Fruit fly (Drosophila melanogaster) whole organism, prepupa: ENCODE data around the gene Uros2.

Source experiments
- CG10631 ChIP-seq: fragments of 200-800 bp; sonication (Bioruptor generic); optimal IDR thresholded peaks from 2 replicates; lab custom pipeline; 2016; ENCODE audit warnings: missing biosample characterization, missing genetic modification characterization
- CG11902 ChIP-seq: fragments of 200-800 bp; sonication (Bioruptor generic); optimal IDR thresholded peaks from 3 replicates; lab custom pipeline; 2016; ENCODE audit warnings: missing biosample characterization, missing genetic modification characterization
- CG16779 ChIP-seq: fragments of 200-800 bp; sonication (Bioruptor generic); optimal IDR thresholded peaks from 3 replicates; lab custom pipeline; 2017; ENCODE audit warnings: missing biosample characterization, mild to moderate bottlenecking, missing genetic modification characterization
- CG4318 ChIP-seq: fragments of 200-800 bp; sonication (Bioruptor generic); optimal IDR thresholded peaks from 3 replicates; lab custom pipeline; 2017; ENCODE audit warnings: missing biosample characterization, mild to moderate bottlenecking, missing genetic modification characterization
- CG6854 ChIP-seq: fragments of 200-800 bp; sonication (Bioruptor generic); optimal IDR thresholded peaks from 2 replicates; lab custom pipeline; 2017; ENCODE audit warnings: missing biosample characterization, mild to moderate bottlenecking, missing genetic modification characterization
- CG8119 ChIP-seq: fragments of 200-800 bp; sonication (Bioruptor generic); IDR thresholded peaks from 3 replicates; pipeline ENCODE4 v1.3.6; 2022; ENCODE audit warnings: missing biosample characterization, missing genetic modification characterization
- CG8319 ChIP-seq: fragments of 200-800 bp; sonication (Bioruptor generic); optimal IDR thresholded peaks from 3 replicates; lab custom pipeline; 2016; ENCODE audit warnings: missing biosample characterization, missing genetic modification characterization
- Eip75B ChIP-seq: fragments of 200-800 bp; sonication (Bioruptor generic); optimal IDR thresholded peaks from 3 replicates; lab custom pipeline; 2016; ENCODE audit warnings: missing biosample characterization, missing genetic modification characterization
- Gug ChIP-seq: fragments of 200-800 bp; sonication (Bioruptor generic); IDR thresholded peaks from 2 replicates; pipeline ENCODE4 v1.3.6; 2022; ENCODE audit warnings: missing biosample characterization, missing genetic modification characterization
- Hr38 ChIP-seq: sonication (Bioruptor generic); optimal IDR thresholded peaks from 2 replicates; lab custom pipeline; 2016; ENCODE audit warnings: missing biosample characterization, missing genetic modification characterization
- Sox14 ChIP-seq: fragments of 200-800 bp; sonication (Bioruptor generic); optimal IDR thresholded peaks from 3 replicates; lab custom pipeline; 2016; ENCODE audit warnings: missing biosample characterization, missing genetic modification characterization
- pdm3 ChIP-seq: fragments of 200-800 bp; sonication (Bioruptor generic); optimal IDR thresholded peaks from 3 replicates; lab custom pipeline; 2016; ENCODE audit warnings: missing biosample characterization, missing genetic modification characterization
- salr ChIP-seq, 2 experiments: fragments of 200-800 bp; sonication (Bioruptor generic); optimal IDR thresholded peaks; 3 replicates each; lab custom pipeline; 2016 to 2018; ENCODE audit warnings: missing biosample characterization in 2 of 2, missing genetic modification characterization in 2 of 2, mild to moderate bottlenecking in 1 of 2
- spab ChIP-seq: fragments of 200-800 bp; sonication (Bioruptor generic); optimal IDR thresholded peaks from 2 replicates; lab custom pipeline; 2017; ENCODE audit warnings: missing biosample characterization, mild to moderate bottlenecking, missing genetic modification characterization, missing genetic modification reagents

dm6 chr3R:15836864-15837824 is 48.8 kb downstream of the Uros2 start, which contains the start of the genes ND-23 and spn-E:
- TF ChIP-seq pdm3 (GFP tag; lab: Kevin White, UChicago) (no peak), spab (GFP tag; lab: Kevin White, UChicago) (no peak), CG16779 (tag; lab: Kevin White, UChicago) (no peak), CG8319 (no peak), Hr38 (no peak), salr (GFP tag; optimal IDR thresholded peaks at IDR 0.05; lab: Kevin White, UChicago) (peak in 1 of 2 experiments; percentile 24), Sox14 (GFP tag; lab: Kevin White, UChicago) (no peak), CG10631 (GFP tag; lab: Kevin White, UChicago) (peak; percentile 66), Gug (GFP tag; lab: Robert Waterston, UW) (0 out of 2 replicates have a peak, but pooled peaks have one; percentile 16), CG11902 (GFP tag; lab: Kevin White, UChicago) (peak; percentile 5), CG8119 (no peak), Eip75B (GFP tag; lab: Kevin White, UChicago) (no peak), CG4318 (GFP tag; lab: Kevin White, UChicago) (no peak), CG6854 (GFP tag; lab: Kevin White, UChicago) (no peak)
